Worm (Caenorhabditis elegans): ENCODE measurements around the gene rbmx-2.

DNA sequence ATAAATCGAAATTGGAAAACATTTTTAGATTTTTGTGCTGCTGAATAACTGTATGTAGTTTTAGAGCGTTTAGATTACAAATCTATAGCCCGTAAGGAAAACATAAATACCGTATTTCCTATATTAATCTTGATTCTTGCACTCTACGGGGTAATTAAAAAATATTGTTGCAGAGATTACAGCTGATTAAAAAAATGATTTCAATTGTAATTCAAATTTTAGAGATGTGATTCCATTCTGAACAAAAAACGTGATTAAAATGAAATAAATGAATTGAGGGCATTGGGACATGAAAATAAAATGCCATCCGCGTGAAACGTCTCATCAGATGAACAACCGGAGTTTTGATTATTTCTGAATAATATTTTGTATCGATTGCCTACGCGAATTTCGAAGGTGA, 4.3 kb downstream of the rbmx-2 start, which contains the start of gene cpb-2:
- no peak for TF ChIP-seq zag-1 (tag; optimal IDR thresholded peaks at IDR 0.05)
- TF ChIP-seq ztf-4 (tag; optimal IDR thresholded peaks at IDR 0.05) = no peak
- no peak for TF ChIP-seq mdl-1 (tag; optimal IDR thresholded peaks at IDR 0.05)
- TF ChIP-seq elt-1 (tag; optimal IDR thresholded peaks at IDR 0.05) = no peak
- TF ChIP-seq blmp-1 (tag; optimal IDR thresholded peaks at IDR 0.05; ENCODE audit: insufficient read depth) = no peak

Measured in whole organism, L2 larva.